Worm (Caenorhabditis elegans) whole organism, L3 larva: ENCODE results near the gene snpc-1.1.
A peak's percentile ranks its signal among the peaks of the same experiment; 100 is the strongest.

Experiments
- R02D3.7 ChIP-seq: fragments of 150-350 bp; optimal IDR thresholded peaks from 2 replicates; lab custom pipeline; 2014; ENCODE audit warnings: missing biosample characterization, missing genetic modification characterization
- ZK546.5 ChIP-seq: sonication (generic microtip); optimal IDR thresholded peaks from 2 replicates; lab custom pipeline; 2017; ENCODE audit warnings: missing biosample characterization, missing genetic modification characterization
- aly-2 ChIP-seq: fragments of 150-350 bp; optimal IDR thresholded peaks from 2 replicates; lab custom pipeline; 2014; ENCODE audit warnings: missing biosample characterization, missing genetic modification characterization
- ama-1 ChIP-seq: fragments of 150-350 bp; optimal IDR thresholded peaks from 2 replicates; lab custom pipeline; 2018
- ceh-16 ChIP-seq: sonication (generic microtip); optimal IDR thresholded peaks from 2 replicates; lab custom pipeline; 2017; ENCODE audit warnings: missing biosample characterization, missing genetic modification characterization
- ceh-28 ChIP-seq: fragments of 150-350 bp; optimal IDR thresholded peaks from 2 replicates; lab custom pipeline; 2014; ENCODE audit warnings: missing biosample characterization, missing genetic modification reagents, missing genetic modification characterization
- ceh-82 ChIP-seq: fragments of 150-350 bp; optimal IDR thresholded peaks from 2 replicates; lab custom pipeline; 2014; ENCODE audit warnings: missing biosample characterization, missing genetic modification characterization
- ceh-9 ChIP-seq: sonication (generic microtip); optimal IDR thresholded peaks from 2 replicates; lab custom pipeline; 2018; ENCODE audit warnings: missing biosample characterization, missing genetic modification characterization
- daf-12 ChIP-seq: fragments of 150-350 bp; optimal IDR thresholded peaks from 2 replicates; lab custom pipeline; 2014; ENCODE audit warnings: missing biosample characterization, missing genetic modification reagents, missing genetic modification characterization
- egl-27 ChIP-seq: sonication (generic microtip); optimal IDR thresholded peaks from 4 replicates; lab custom pipeline; 2017; ENCODE audit warnings: missing biosample characterization, missing genetic modification reagents, missing genetic modification characterization
- egl-5 ChIP-seq: fragments of 150-350 bp; optimal IDR thresholded peaks from 2 replicates; lab custom pipeline; 2017; ENCODE audit warnings: missing biosample characterization, missing genetic modification reagents, missing genetic modification characterization, inconsistent platforms
- elt-1 ChIP-seq: fragments of 150-350 bp; optimal IDR thresholded peaks from 2 replicates; lab custom pipeline; 2014; ENCODE audit warnings: missing biosample characterization, missing genetic modification characterization
- elt-2 ChIP-seq: sonication (generic microtip); optimal IDR thresholded peaks from 2 replicates; lab custom pipeline; 2016; ENCODE audit warnings: missing genetic modification reagents, mild to moderate bottlenecking, missing genetic modification characterization, missing compliant biosample characterization
- elt-3 ChIP-seq, 3 experiments: fragments of 150-350 bp in 1 of 3; sonication (generic microtip) in 2 of 3; optimal IDR thresholded peaks; 2 replicates in 2 of 3; 4 replicates in 1 of 3; lab custom pipeline; 2014 to 2017; ENCODE audit warnings: missing biosample characterization in 3 of 3, missing genetic modification characterization in 3 of 3
- eor-1 ChIP-seq, 2 experiments: fragments of 150-350 bp; optimal IDR thresholded peaks; 2 replicates each; lab custom pipeline; 2014 to 2018; ENCODE audit warnings: missing biosample characterization in 2 of 2, missing genetic modification characterization in 2 of 2
- fkh-10 ChIP-seq: sonication (generic microtip); optimal IDR thresholded peaks from 2 replicates; lab custom pipeline; 2017; ENCODE audit warnings: missing biosample characterization, missing genetic modification reagents, missing genetic modification characterization
- fkh-2 ChIP-seq: fragments of 150-350 bp; optimal IDR thresholded peaks from 2 replicates; lab custom pipeline; 2014; ENCODE audit warnings: missing biosample characterization, missing genetic modification reagents, missing genetic modification characterization
- fos-1 ChIP-seq: fragments of 150-350 bp; optimal IDR thresholded peaks from 2 replicates; lab custom pipeline; 2014; ENCODE audit warnings: missing biosample characterization, missing genetic modification characterization
- hmg-11 ChIP-seq: sonication (generic microtip); optimal IDR thresholded peaks from 2 replicates; lab custom pipeline; 2016; ENCODE audit warnings: missing genetic modification characterization, missing compliant biosample characterization
- jun-1 ChIP-seq: fragments of 150-350 bp; optimal IDR thresholded peaks from 2 replicates; lab custom pipeline; 2014; ENCODE audit warnings: missing biosample characterization, missing genetic modification reagents, missing genetic modification characterization
- lin-15B ChIP-seq: fragments of 150-350 bp; optimal IDR thresholded peaks from 2 replicates; lab custom pipeline; 2014; ENCODE audit warnings: missing biosample characterization, missing genetic modification characterization
- lin-39 ChIP-seq: fragments of 150-350 bp; optimal IDR thresholded peaks from 2 replicates; lab custom pipeline; 2018; ENCODE audit warnings: missing biosample characterization, missing genetic modification reagents, missing genetic modification characterization
- lsy-12 ChIP-seq: sonication (generic microtip); optimal IDR thresholded peaks from 2 replicates; lab custom pipeline; 2016; ENCODE audit warnings: mild to moderate bottlenecking, missing genetic modification characterization, missing compliant biosample characterization
- mdl-1 ChIP-seq: fragments of 150-350 bp; optimal IDR thresholded peaks from 2 replicates; lab custom pipeline; 2014; ENCODE audit warnings: missing biosample characterization, missing genetic modification characterization
- mml-1 ChIP-seq: fragments of 150-350 bp; sonication (generic microtip); optimal IDR thresholded peaks from 3 replicates; lab custom pipeline; 2014; ENCODE audit warnings: missing biosample characterization, missing genetic modification characterization
- nfya-1 ChIP-seq: sonication (generic microtip); optimal IDR thresholded peaks from 2 replicates; lab custom pipeline; 2017; ENCODE audit warnings: missing genetic modification characterization, mild to moderate bottlenecking, missing compliant biosample characterization, antibody characterized with exemption, moderate library complexity; ENCODE audit not compliant: insufficient read depth
- nhr-11 ChIP-seq: fragments of 150-350 bp; optimal IDR thresholded peaks from 2 replicates; lab custom pipeline; 2014; ENCODE audit warnings: missing biosample characterization, missing genetic modification characterization
- nhr-12 ChIP-seq: fragments of 150-350 bp; optimal IDR thresholded peaks from 2 replicates; lab custom pipeline; 2014; ENCODE audit warnings: missing biosample characterization, missing genetic modification characterization
- nhr-23 ChIP-seq: fragments of 150-350 bp; optimal IDR thresholded peaks from 2 replicates; lab custom pipeline; 2014; ENCODE audit warnings: missing biosample characterization, missing genetic modification reagents, missing genetic modification characterization
- nhr-237 ChIP-seq: fragments of 150-350 bp; optimal IDR thresholded peaks from 2 replicates; lab custom pipeline; 2014; ENCODE audit warnings: missing biosample characterization, missing genetic modification characterization
- nhr-25 ChIP-seq: sonication (generic microtip); optimal IDR thresholded peaks from 2 replicates; lab custom pipeline; 2017; ENCODE audit warnings: missing biosample characterization, missing genetic modification characterization
- nhr-28 ChIP-seq: fragments of 150-350 bp; optimal IDR thresholded peaks from 2 replicates; lab custom pipeline; 2014; ENCODE audit warnings: missing biosample characterization, missing genetic modification characterization
- nhr-43 ChIP-seq: sonication (generic microtip); optimal IDR thresholded peaks from 2 replicates; lab custom pipeline; 2016; ENCODE audit warnings: mild to moderate bottlenecking, missing genetic modification characterization, missing compliant biosample characterization; ENCODE audit not compliant: poor library complexity, severe bottlenecking
- nhr-67 ChIP-seq: fragments of 150-350 bp; optimal IDR thresholded peaks from 2 replicates; lab custom pipeline; 2014; ENCODE audit warnings: missing biosample characterization, missing genetic modification characterization
- nhr-76 ChIP-seq: fragments of 150-350 bp; sonication (generic microtip); optimal IDR thresholded peaks from 5 replicates; lab custom pipeline; 2014; ENCODE audit warnings: missing biosample characterization, missing genetic modification characterization
- nhr-77 ChIP-seq: fragments of 150-350 bp; optimal IDR thresholded peaks from 2 replicates; lab custom pipeline; 2014; ENCODE audit warnings: missing biosample characterization, missing genetic modification characterization
- pha-4 ChIP-seq: fragments of 150-350 bp; optimal IDR thresholded peaks from 2 replicates; lab custom pipeline; 2014; ENCODE audit warnings: missing biosample characterization, missing genetic modification reagents, missing genetic modification characterization
- pqm-1 ChIP-seq: fragments of 150-350 bp; optimal IDR thresholded peaks from 2 replicates; lab custom pipeline; 2017; ENCODE audit warnings: missing biosample characterization, missing genetic modification characterization, inconsistent platforms
- sea-2 ChIP-seq: fragments of 150-350 bp; sonication (generic microtip); optimal IDR thresholded peaks from 4 replicates; lab custom pipeline; 2014; ENCODE audit warnings: missing biosample characterization, missing genetic modification reagents, missing genetic modification characterization
- skn-1 ChIP-seq: fragments of 150-350 bp; optimal IDR thresholded peaks from 2 replicates; lab custom pipeline; 2014; ENCODE audit warnings: missing biosample characterization, missing genetic modification characterization
- snpc-4 ChIP-seq: fragments of 150-350 bp; optimal IDR thresholded peaks from 2 replicates; lab custom pipeline; 2014; ENCODE audit warnings: missing biosample characterization, missing genetic modification characterization
- tbx-2 ChIP-seq: sonication (generic microtip); optimal IDR thresholded peaks from 2 replicates; lab custom pipeline; 2016; ENCODE audit warnings: mild to moderate bottlenecking, missing genetic modification characterization, missing compliant biosample characterization
- unc-39 ChIP-seq: sonication (generic microtip); optimal IDR thresholded peaks from 4 replicates; lab custom pipeline; 2017; ENCODE audit warnings: missing biosample characterization, missing genetic modification characterization
- unc-62 ChIP-seq: fragments of 150-350 bp; sonication (generic microtip); optimal IDR thresholded peaks from 4 replicates; lab custom pipeline; 2014; ENCODE audit warnings: missing biosample characterization, missing genetic modification reagents, missing genetic modification characterization
- zag-1 ChIP-seq: fragments of 150-350 bp; optimal IDR thresholded peaks from 2 replicates; lab custom pipeline; 2014; ENCODE audit warnings: missing biosample characterization, missing genetic modification characterization
- ztf-11 ChIP-seq: fragments of 150-350 bp; optimal IDR thresholded peaks from 2 replicates; lab custom pipeline; 2014; ENCODE audit warnings: missing biosample characterization, missing genetic modification characterization
- ztf-4 ChIP-seq: fragments of 150-350 bp; optimal IDR thresholded peaks from 2 replicates; lab custom pipeline; 2014; ENCODE audit warnings: missing biosample characterization, missing genetic modification characterization

Gene snpc-1.1

DNA sequence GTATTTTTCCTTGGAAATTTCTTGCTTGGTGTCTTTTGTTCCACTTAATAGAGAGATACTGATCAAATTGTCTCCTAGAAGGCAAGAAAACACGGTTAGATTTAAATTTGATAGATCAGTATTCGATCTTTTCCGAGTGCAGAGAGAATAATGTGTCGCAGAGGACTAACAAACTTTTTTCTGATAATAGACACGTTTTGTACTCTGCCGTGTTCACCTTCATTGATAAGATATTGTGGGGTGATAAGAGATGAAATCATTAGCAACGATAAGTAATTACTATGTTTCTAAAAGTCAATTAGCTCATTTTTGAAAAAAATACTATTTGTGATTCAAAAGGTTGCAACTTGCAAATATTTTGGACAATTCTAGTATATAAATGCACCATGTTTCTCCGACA is 4.4 kb downstream of the snpc-1.1 start:
- no peak for TF ChIP-seq egl-5 (tag; lab: Kevin White, UChicago)
- no peak for TF ChIP-seq fkh-2
- no peak for TF ChIP-seq nhr-237 (tag; lab: Kevin White, UChicago)
- no peak for TF ChIP-seq pha-4 (tag; lab: Kevin White, UChicago)
- TF ChIP-seq mdl-1: no peak
- TF ChIP-seq nhr-23: peak; percentile 53
- no peak for TF ChIP-seq ceh-16
- TF ChIP-seq ceh-82: no peak
- TF ChIP-seq nhr-76 (tag; lab: Kevin White, UChicago): no peak
- TF ChIP-seq tbx-2 (tag; lab: Kevin White, UChicago): no peak
- TF ChIP-seq ztf-4 (tag; lab: Kevin White, UChicago): no peak
- TF ChIP-seq lin-39 (tag; lab: Kevin White, UChicago): no peak
- no peak for TF ChIP-seq ZK546.5 (tag; lab: Kevin White, UChicago)
- peak; percentile 89 for TF ChIP-seq elt-2 (tag; lab: Kevin White, UChicago)
- TF ChIP-seq snpc-4 (tag; lab: Kevin White, UChicago): no peak
- no peak for TF ChIP-seq mml-1 (tag; lab: Kevin White, UChicago)
- TF ChIP-seq nhr-11: no peak
- TF ChIP-seq zag-1 (tag; lab: Kevin White, UChicago): no peak
- TF ChIP-seq ceh-9 (tag; lab: Kevin White, UChicago): no peak
- peak; percentile 45 for TF ChIP-seq nhr-43 (tag; lab: Kevin White, UChicago)
- TF ChIP-seq nhr-25: peak; percentile 25
- no peak for TF ChIP-seq nhr-77
- TF ChIP-seq jun-1 (tag; lab: Kevin White, UChicago): peak; percentile 22
- TF ChIP-seq ceh-28 (tag; lab: Kevin White, UChicago): no peak
- no peak for TF ChIP-seq sea-2
- peak in 2 of 3 experiments; percentile 89 to 90 for TF ChIP-seq elt-3 (tag; optimal IDR thresholded peaks at IDR 0.05; lab: Kevin White, UChicago)
- no peak for TF ChIP-seq unc-62
- no peak for TF ChIP-seq skn-1
- TF ChIP-seq hmg-11 (tag; lab: Kevin White, UChicago): no peak
- TF ChIP-seq egl-27 (tag; lab: Kevin White, UChicago): no peak
- TF ChIP-seq fos-1: no peak
- no peak for TF ChIP-seq nhr-28 (tag; lab: Kevin White, UChicago)
- no peak for TF ChIP-seq fkh-10 (GFP tag; lab: Kevin White, UChicago)
- no peak for TF ChIP-seq unc-39 (tag; lab: Kevin White, UChicago)
- TF ChIP-seq lin-15B (tag; lab: Kevin White, UChicago): no peak
- no peak for TF ChIP-seq aly-2
- no peak for TF ChIP-seq lsy-12 (tag; lab: Kevin White, UChicago)
- no peak for TF ChIP-seq nhr-12 (tag; lab: Kevin White, UChicago)
- TF ChIP-seq daf-12: no peak
- no peak for TF ChIP-seq R02D3.7 (tag; lab: Kevin White, UChicago)
- peak; percentile 89 for TF ChIP-seq pqm-1 (tag; lab: Kevin White, UChicago)
- no peak for TF ChIP-seq nfya-1 (tag; lab: Kevin White, UChicago)
- TF ChIP-seq ztf-11: no peak
- no peak for TF ChIP-seq ama-1
- no peak for TF ChIP-seq nhr-67 (tag; lab: Kevin White, UChicago)
- no peak for TF ChIP-seq eor-1 (tag; optimal IDR thresholded peaks at IDR 0.05; lab: Kevin White, UChicago)
- peak; percentile 41 for TF ChIP-seq elt-1

DNA sequence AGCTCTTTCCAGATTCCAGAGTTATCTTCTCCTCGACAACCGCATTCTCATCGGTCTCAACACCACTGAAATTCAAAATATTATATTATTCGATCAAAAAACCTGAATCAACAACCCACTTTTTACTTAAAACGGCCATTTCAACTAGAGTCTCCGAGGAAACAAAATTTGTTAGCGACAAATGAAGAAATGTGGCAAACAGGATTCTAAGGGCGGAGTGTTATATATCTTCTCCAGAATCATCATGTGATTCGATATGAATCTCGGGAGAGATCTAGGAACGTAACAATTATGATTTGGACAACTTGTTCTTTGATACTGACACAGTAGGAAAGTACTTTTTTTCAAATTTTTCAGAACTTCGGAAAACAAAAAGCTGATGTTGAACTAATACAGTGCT is 4.9 kb downstream of the snpc-1.1 start:
- no peak for TF ChIP-seq egl-5 (tag; lab: Kevin White, UChicago)
- no peak for TF ChIP-seq elt-3 (tag; optimal IDR thresholded peaks at IDR 0.05; lab: Kevin White, UChicago)
- no peak for TF ChIP-seq nhr-12 (tag; lab: Kevin White, UChicago)
- TF ChIP-seq nhr-11: no peak
- TF ChIP-seq nhr-23: peak; percentile 12
- peak; percentile 63 for TF ChIP-seq nhr-43 (tag; lab: Kevin White, UChicago)
- no peak for TF ChIP-seq jun-1 (tag; lab: Kevin White, UChicago)
